Worm (Caenorhabditis elegans): ENCODE measurements around the gene pals-39.

DNA sequence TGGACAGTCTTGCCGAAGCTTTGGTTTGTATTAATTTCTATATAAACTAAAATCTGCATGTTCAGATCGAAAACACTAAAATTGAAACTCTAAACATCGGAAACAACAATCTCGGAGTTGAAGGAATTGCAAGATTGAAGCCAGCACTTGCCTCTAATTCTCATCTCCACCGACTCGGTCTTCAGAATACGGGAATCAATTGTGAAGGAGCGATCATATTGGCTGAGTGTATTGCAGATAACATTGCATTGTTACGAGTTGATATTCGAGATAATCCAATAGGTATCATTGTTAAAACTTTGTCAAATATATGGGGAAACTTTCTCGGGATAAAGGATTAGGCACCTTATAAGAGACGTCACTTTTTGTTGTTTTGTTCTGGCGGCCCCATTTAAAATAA, 26.7 kb upstream of the pals-39 start:
- TF ChIP-seq lin-35 (GFP tag; optimal IDR thresholded peaks at IDR 0.05) (no peak), snpc-4 (tag; optimal IDR thresholded peaks at IDR 0.05) (no peak), fos-1 (tag; optimal IDR thresholded peaks at IDR 0.05) (no peak), unc-86 (tag; optimal IDR thresholded peaks at IDR 0.05) (no peak), tbx-2 (tag; optimal IDR thresholded peaks at IDR 0.05) (no peak), lin-15B (tag; optimal IDR thresholded peaks at IDR 0.05) (no peak), hlh-17 (GFP tag; optimal IDR thresholded peaks at IDR 0.05; ENCODE audit: borderline replicate concordance) (no peak), pqm-1 (tag; optimal IDR thresholded peaks at IDR 0.05) (no peak), ztf-11 (tag; optimal IDR thresholded peaks at IDR 0.05) (no peak)
